Fruit fly (Drosophila melanogaster) whole organism, embryonic: ENCODE measurements around the gene CG14984.
A peak's percentile ranks its signal among the peaks of the same experiment; 100 is the strongest.

Source experiments
- BEAF-32 ChIP-seq: fragments of 200-800 bp; sonication (Bioruptor generic); optimal IDR thresholded peaks from 3 replicates; lab custom pipeline; 2017; ENCODE audit warnings: missing biosample characterization, missing genetic modification characterization, mild to moderate bottlenecking, moderate library complexity, missing genetic modification reagents
- Bgb ChIP-seq: fragments of 200-800 bp; sonication (Bioruptor generic); IDR thresholded peaks from 2 replicates; pipeline ENCODE4 v1.3.6; 2022; ENCODE audit warnings: missing biosample characterization, missing genetic modification characterization; ENCODE audit not compliant: partially characterized antibody
- Blimp-1 ChIP-seq: fragments of 200-800 bp; sonication (Bioruptor generic); optimal IDR thresholded peaks from 3 replicates; lab custom pipeline; 2018; ENCODE audit warnings: missing biosample characterization, missing genetic modification characterization, mild to moderate bottlenecking, moderate library complexity, missing genetic modification reagents
- Bteb2 ChIP-seq: fragments of 200-800 bp; sonication (Bioruptor generic); optimal IDR thresholded peaks from 2 replicates; lab custom pipeline; 2016; ENCODE audit warnings: missing biosample characterization, missing genetic modification characterization
- C15 ChIP-seq: fragments of 200-800 bp; sonication (Bioruptor generic); IDR thresholded peaks from 3 replicates; pipeline ENCODE4 v1.3.6; 2022; ENCODE audit warnings: missing biosample characterization, missing genetic modification characterization
- CG10267 ChIP-seq: fragments of 200-800 bp; sonication (Bioruptor generic); optimal IDR thresholded peaks from 2 replicates; lab custom pipeline; 2018; ENCODE audit warnings: missing biosample characterization, mild to moderate bottlenecking, missing genetic modification characterization, moderate library complexity
- CG11695 ChIP-seq: fragments of 200-800 bp; sonication (Bioruptor generic); IDR thresholded peaks from 3 replicates; pipeline ENCODE4 v1.3.6; 2022; ENCODE audit warnings: missing biosample characterization, missing genetic modification characterization
- CG12155 ChIP-seq: fragments of 200-800 bp; sonication (Bioruptor generic); optimal IDR thresholded peaks from 3 replicates; lab custom pipeline; 2016; ENCODE audit warnings: missing biosample characterization, missing genetic modification characterization
- CG12769 ChIP-seq: fragments of 200-800 bp; sonication (Bioruptor generic); optimal IDR thresholded peaks from 2 replicates; lab custom pipeline; 2019; ENCODE audit warnings: missing biosample characterization, mild to moderate bottlenecking, missing genetic modification characterization, moderate library complexity
- CG15269 ChIP-seq: fragments of 200-800 bp; sonication (Bioruptor generic); optimal IDR thresholded peaks from 2 replicates; lab custom pipeline; 2018; ENCODE audit warnings: missing biosample characterization, mild to moderate bottlenecking, missing genetic modification characterization, moderate library complexity
- CG16815 ChIP-seq: fragments of 200-800 bp; sonication (Bioruptor generic); optimal IDR thresholded peaks from 3 replicates; lab custom pipeline; 2017; ENCODE audit warnings: missing biosample characterization, mild to moderate bottlenecking, missing genetic modification characterization
- CG17361 ChIP-seq: fragments of 200-800 bp; sonication (Bioruptor generic); IDR thresholded peaks from 3 replicates; pipeline ENCODE4 v1.3.6; 2022; ENCODE audit warnings: missing biosample characterization, missing genetic modification characterization
- CG17802 ChIP-seq: fragments of 200-800 bp; sonication (Bioruptor generic); optimal IDR thresholded peaks from 2 replicates; lab custom pipeline; 2018; ENCODE audit warnings: missing biosample characterization, mild to moderate bottlenecking, missing genetic modification characterization, moderate library complexity
- CG2116 ChIP-seq: fragments of 200-800 bp; sonication (Bioruptor generic); optimal IDR thresholded peaks from 3 replicates; lab custom pipeline; 2018; ENCODE audit warnings: missing biosample characterization, mild to moderate bottlenecking, missing genetic modification characterization
- CG2120 ChIP-seq: fragments of 200-800 bp; sonication (Bioruptor generic); optimal IDR thresholded peaks from 3 replicates; lab custom pipeline; 2016; ENCODE audit warnings: missing biosample characterization, missing genetic modification characterization
- CG2199 ChIP-seq: fragments of 200-800 bp; sonication (Bioruptor generic); IDR thresholded peaks from 3 replicates; pipeline ENCODE4 v1.3.6; 2022; ENCODE audit warnings: missing biosample characterization, missing genetic modification characterization
- CG30020 ChIP-seq: fragments of 200-800 bp; optimal IDR thresholded peaks from 2 replicates; lab custom pipeline; 2019; ENCODE audit warnings: missing biosample characterization, mild to moderate bottlenecking, missing genetic modification characterization, moderate library complexity
- CG31388 ChIP-seq: fragments of 200-800 bp; sonication (Bioruptor generic); optimal IDR thresholded peaks from 2 replicates; lab custom pipeline; 2016; ENCODE audit warnings: missing biosample characterization, missing genetic modification characterization
- CG4360 ChIP-seq: fragments of 200-800 bp; sonication (Bioruptor generic); IDR thresholded peaks from 2 replicates; pipeline ENCODE4 v1.3.6; 2022; ENCODE audit warnings: missing biosample characterization, missing genetic modification characterization
- CG4854 ChIP-seq: fragments of 200-800 bp; sonication (Bioruptor generic); optimal IDR thresholded peaks from 2 replicates; lab custom pipeline; 2016; ENCODE audit warnings: missing biosample characterization, missing genetic modification characterization, inconsistent platforms
- CG6689 ChIP-seq: fragments of 200-800 bp; sonication (Bioruptor generic); IDR thresholded peaks from 2 replicates; pipeline ENCODE4 v1.3.6; 2022; ENCODE audit warnings: missing biosample characterization, missing genetic modification characterization
- CG7556 ChIP-seq: fragments of 200-800 bp; sonication (Bioruptor generic); optimal IDR thresholded peaks from 2 replicates; lab custom pipeline; 2017; ENCODE audit warnings: missing biosample characterization, mild to moderate bottlenecking, missing genetic modification characterization
- CG8281 ChIP-seq: fragments of 200-800 bp; sonication (Bioruptor generic); optimal IDR thresholded peaks from 2 replicates; lab custom pipeline; 2018; ENCODE audit warnings: missing biosample characterization, mild to moderate bottlenecking, missing genetic modification characterization, moderate library complexity
- CG8944 ChIP-seq: fragments of 200-800 bp; sonication (Bioruptor generic); optimal IDR thresholded peaks from 3 replicates; lab custom pipeline; 2016; ENCODE audit warnings: missing biosample characterization, missing genetic modification characterization
- CG9817 ChIP-seq: fragments of 200-800 bp; sonication (Bioruptor generic); optimal IDR thresholded peaks from 2 replicates; lab custom pipeline; 2018; ENCODE audit warnings: missing biosample characterization, mild to moderate bottlenecking, missing genetic modification characterization, moderate library complexity
- CG9932 ChIP-seq: fragments of 200-800 bp; sonication (Bioruptor generic); IDR thresholded peaks from 2 replicates; pipeline ENCODE4 v1.3.6; 2022; ENCODE audit warnings: missing biosample characterization, missing genetic modification characterization
- CkIIα-i1 ChIP-seq: fragments of 200-800 bp; sonication (Bioruptor generic); IDR thresholded peaks from 2 replicates; pipeline ENCODE4 v1.3.6; 2022; ENCODE audit warnings: missing biosample characterization, missing genetic modification characterization
- Deaf1 ChIP-seq: fragments of 200-800 bp; optimal IDR thresholded peaks from 3 replicates; lab custom pipeline; 2019; ENCODE audit warnings: missing biosample characterization, mild to moderate bottlenecking, missing genetic modification characterization, moderate library complexity
- Doc3 ChIP-seq: fragments of 200-800 bp; sonication (Bioruptor generic); IDR thresholded peaks from 3 replicates; pipeline ENCODE4 v1.3.6; 2022; ENCODE audit warnings: missing biosample characterization, missing genetic modification characterization; ENCODE audit not compliant: partially characterized antibody
- Dref ChIP-seq: fragments of 200-800 bp; sonication (Bioruptor generic); IDR thresholded peaks from 2 replicates; pipeline ENCODE4 v1.3.6; 2022; ENCODE audit warnings: missing biosample characterization, missing genetic modification characterization
- Gug ChIP-seq: fragments of 200-800 bp; sonication (Bioruptor generic); IDR thresholded peaks from 4 replicates; pipeline ENCODE4 v1.3.6; 2022; ENCODE audit warnings: missing biosample characterization, missing genetic modification characterization
- H15 ChIP-seq: fragments of 200-800 bp; sonication (Bioruptor generic); IDR thresholded peaks from 3 replicates; pipeline ENCODE4 v1.3.6; 2022; ENCODE audit warnings: missing biosample characterization, missing genetic modification characterization
- HLH54F ChIP-seq: fragments of 200-800 bp; sonication (Bioruptor generic); optimal IDR thresholded peaks from 3 replicates; lab custom pipeline; 2016; ENCODE audit warnings: missing biosample characterization, missing genetic modification characterization
- Hand ChIP-seq: fragments of 200-800 bp; sonication (Bioruptor generic); optimal IDR thresholded peaks from 2 replicates; lab custom pipeline; 2017; ENCODE audit warnings: mild to moderate bottlenecking, missing biosample characterization, missing genetic modification reagents, missing genetic modification characterization
- Lhr ChIP-seq: fragments of 200-800 bp; sonication (Bioruptor generic); optimal IDR thresholded peaks from 3 replicates; lab custom pipeline; 2017; ENCODE audit warnings: mild to moderate bottlenecking, missing biosample characterization, missing genetic modification reagents, missing genetic modification characterization
- dan ChIP-seq: fragments of 200-800 bp; sonication (Bioruptor generic); IDR thresholded peaks from 2 replicates; pipeline ENCODE4 v1.3.6; 2022; ENCODE audit warnings: missing biosample characterization, missing genetic modification characterization
- gsb-n ChIP-seq: fragments of 200-800 bp; sonication (Bioruptor generic); optimal IDR thresholded peaks from 3 replicates; lab custom pipeline; 2018; ENCODE audit warnings: missing biosample characterization, mild to moderate bottlenecking, missing genetic modification characterization
- hb ChIP-seq: fragments of 200-800 bp; sonication (Bioruptor generic); IDR thresholded peaks from 3 replicates; pipeline ENCODE4 v1.3.6; 2022; ENCODE audit warnings: missing biosample characterization, missing genetic modification characterization; ENCODE audit not compliant: partially characterized antibody
- knrl ChIP-seq: fragments of 200-800 bp; sonication (Bioruptor generic); IDR thresholded peaks from 3 replicates; pipeline ENCODE4 v1.3.6; 2022; ENCODE audit warnings: missing biosample characterization, missing genetic modification characterization; ENCODE audit not compliant: partially characterized antibody
- lab ChIP-seq: fragments of 200-800 bp; sonication (Bioruptor generic); optimal IDR thresholded peaks from 3 replicates; lab custom pipeline; 2017; ENCODE audit warnings: missing biosample characterization, missing genetic modification characterization, mild to moderate bottlenecking, moderate library complexity, missing genetic modification reagents
- nerfin-1 ChIP-seq: fragments of 200-800 bp; sonication (Bioruptor generic); optimal IDR thresholded peaks from 3 replicates; lab custom pipeline; 2019; ENCODE audit warnings: missing biosample characterization, mild to moderate bottlenecking, missing genetic modification characterization, moderate library complexity
- otp ChIP-seq: fragments of 200-800 bp; sonication (Bioruptor generic); IDR thresholded peaks from 3 replicates; pipeline ENCODE4, ENCODE4 v1.3.6; 2022; ENCODE audit warnings: missing biosample characterization, missing genetic modification characterization
- rib ChIP-seq: fragments of 200-800 bp; sonication (Bioruptor generic); IDR thresholded peaks from 2 replicates; pipeline ENCODE4 v1.3.6; 2022; ENCODE audit warnings: missing biosample characterization, missing genetic modification characterization
- ro ChIP-seq: fragments of 200-800 bp; sonication (Bioruptor generic); IDR thresholded peaks from 2 replicates; pipeline ENCODE4 v1.3.6; 2022; ENCODE audit warnings: missing biosample characterization, missing genetic modification characterization
- salm ChIP-seq: fragments of 200-800 bp; sonication (Bioruptor generic); optimal IDR thresholded peaks from 2 replicates; lab custom pipeline; 2018; ENCODE audit warnings: missing biosample characterization, mild to moderate bottlenecking, missing genetic modification characterization
- sr ChIP-seq: fragments of 200-800 bp; sonication (Bioruptor generic); IDR thresholded peaks from 3 replicates; pipeline ENCODE4 v1.3.6; 2022; ENCODE audit warnings: missing biosample characterization, missing genetic modification characterization
- sug ChIP-seq: fragments of 200-800 bp; optimal IDR thresholded peaks from 2 replicates; lab custom pipeline; 2019; ENCODE audit warnings: missing biosample characterization, mild to moderate bottlenecking, missing genetic modification characterization, moderate library complexity
- zen2 ChIP-seq: fragments of 200-800 bp; sonication (Bioruptor generic); IDR thresholded peaks from 3 replicates; pipeline ENCODE4 v1.3.6; 2022; ENCODE audit warnings: missing biosample characterization, missing genetic modification characterization; ENCODE audit not compliant: partially characterized antibody

The CG14984 gene

DNA sequence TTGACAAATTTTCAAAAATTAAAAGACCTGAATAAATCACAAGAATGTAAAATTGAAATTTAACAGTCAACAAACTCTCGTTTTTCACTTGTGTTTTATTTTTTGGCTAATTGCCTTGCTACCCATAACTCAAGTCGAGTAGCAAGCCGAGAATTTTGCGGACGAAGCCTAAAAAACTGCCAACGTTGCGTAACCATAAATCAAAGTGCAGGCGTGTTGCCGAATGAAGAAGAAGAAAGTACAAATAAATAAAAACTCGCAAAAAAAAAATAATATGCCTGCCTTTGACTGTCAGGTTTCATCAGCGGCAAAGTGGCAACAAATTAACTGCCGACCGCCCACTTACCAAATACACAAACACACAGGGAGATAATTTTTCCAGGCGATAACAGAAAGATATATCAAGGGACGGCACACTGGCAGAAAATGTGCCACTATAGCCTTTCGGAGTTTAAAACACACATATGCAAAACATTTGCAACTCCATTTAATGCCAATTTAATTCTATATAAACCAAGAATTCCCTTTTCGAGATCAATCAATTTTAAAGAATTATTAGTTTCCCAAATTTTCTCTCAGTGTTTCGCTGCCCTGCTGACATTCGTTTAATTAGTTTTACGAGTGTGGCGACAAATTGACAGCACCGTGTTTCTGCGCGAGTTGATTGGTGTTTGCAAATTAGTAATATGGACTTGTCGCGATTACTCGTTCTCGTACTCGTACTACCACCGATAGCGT, 24.0 kb downstream of the CG14984 start (continued):
- TF ChIP-seq hb = no peak
- TF ChIP-seq dan (GFP tag; lab: Robert Waterston, UW) = no peak
- TF ChIP-seq salm (tag; lab: Kevin White, UChicago) = peak; percentile 58
- peak; percentile 98 for TF ChIP-seq CG2120 (GFP tag; lab: Kevin White, UChicago)
- TF ChIP-seq nerfin-1 (tag; lab: Kevin White, UChicago) = peak; percentile 62
- TF ChIP-seq CG11695 (GFP tag; lab: Robert Waterston, UW) = peak; percentile 84; the same call in 2 of the 3 replicates
- no peak for TF ChIP-seq BEAF-32 (GFP tag; lab: Kevin White, UChicago)
- TF ChIP-seq CG9817 (tag; lab: Kevin White, UChicago) = peak; percentile 90
- no peak for TF ChIP-seq Bgb (GFP tag; lab: Robert Waterston, UW)
- peak; percentile 74 for TF ChIP-seq CG16815 (GFP tag; lab: Kevin White, UChicago)
- no peak for TF ChIP-seq CG8281 (tag; lab: Kevin White, UChicago)
- peak; percentile 79 for TF ChIP-seq CkIIα-i1
- TF ChIP-seq H15 (GFP tag; lab: Robert Waterston, UW) = peak; percentile 76; the same call in 2 of the 3 replicates
- 0 out of 3 replicates have a peak, but pooled peaks have one; percentile 31 for TF ChIP-seq sr
- TF ChIP-seq CG17802 (tag; lab: Kevin White, UChicago) = peak; percentile 25
- TF ChIP-seq Lhr = no peak
- TF ChIP-seq CG8944 (GFP tag; lab: Kevin White, UChicago) = peak; percentile 86
- TF ChIP-seq CG6689 (GFP tag; lab: Robert Waterston, UW) = peak; percentile 75
- no peak for TF ChIP-seq CG4360
- TF ChIP-seq HLH54F (GFP tag; lab: Kevin White, UChicago) = peak; percentile 93
- TF ChIP-seq C15 (GFP tag; lab: Robert Waterston, UW) = peak; percentile 72; the same call in 1 of the 3 replicates
- TF ChIP-seq gsb-n (tag; lab: Kevin White, UChicago) = no peak
- no peak for TF ChIP-seq zen2
- peak; percentile 55 for TF ChIP-seq Deaf1 (tag; lab: Kevin White, UChicago)
- peak; percentile 81 for TF ChIP-seq Gug (GFP tag; lab: Robert Waterston, UW)
- peak; percentile 82 for TF ChIP-seq CG7556
- peak; percentile 77; the same call in 2 of the 3 replicates for TF ChIP-seq otp (GFP tag; lab: Robert Waterston, UW)
- TF ChIP-seq Blimp-1 (GFP tag; lab: Kevin White, UChicago) = no peak
- TF ChIP-seq Bteb2 (GFP tag; lab: Kevin White, UChicago) = peak; percentile 84
- TF ChIP-seq CG2199 (GFP tag; lab: Robert Waterston, UW) = no peak
- no peak for TF ChIP-seq knrl (GFP tag; lab: Robert Waterston, UW)
- TF ChIP-seq lab (GFP tag; lab: Kevin White, UChicago) = peak; percentile 95
- TF ChIP-seq CG12769 (tag; lab: Kevin White, UChicago) = peak; percentile 97
- TF ChIP-seq Hand (GFP tag; lab: Kevin White, UChicago) = peak; percentile 89
- peak; percentile 35 for TF ChIP-seq CG31388
- TF ChIP-seq CG2116 (GFP tag; lab: Kevin White, UChicago) = peak; percentile 45
- peak; percentile 93 for TF ChIP-seq CG15269 (tag; lab: Kevin White, UChicago)
- peak; percentile 70; the same call in 2 of the 3 replicates for TF ChIP-seq CG17361 (GFP tag; lab: Robert Waterston, UW)
- peak; percentile 72 for TF ChIP-seq CG4854 (GFP tag; lab: Kevin White, UChicago)
- TF ChIP-seq CG9932 (GFP tag; lab: Robert Waterston, UW) = peak; percentile 90
- peak; percentile 43 for TF ChIP-seq CG10267
- peak; percentile 86 for TF ChIP-seq sug (tag; lab: Kevin White, UChicago)
- peak; percentile 88 for TF ChIP-seq CG12155
- peak; percentile 94 for TF ChIP-seq rib (GFP tag; lab: Robert Waterston, UW)
- no peak for TF ChIP-seq Dref
- no peak for TF ChIP-seq CG30020 (tag; lab: Kevin White, UChicago)
- TF ChIP-seq Doc3 (GFP tag; lab: Robert Waterston, UW) = no peak
- TF ChIP-seq ro = peak; percentile 40
